Fruit fly (Drosophila melanogaster): ENCODE results near the gene CG15465.

The CG15465 gene

dm6 chrX:5085964-5086707 lies 577 bp downstream of the CG15465 start (continued):
- TF ChIP-seq CG3281 (GFP tag; optimal IDR thresholded peaks at IDR 0.05) (peak; percentile 26), CG14710 (tag; optimal IDR thresholded peaks at IDR 0.05) (no peak), Lpt (GFP tag; optimal IDR thresholded peaks at IDR 0.05) (no peak), Rx (GFP tag; IDR thresholded peaks at IDR 0.05) (no peak), CG9797 (GFP tag; optimal IDR thresholded peaks at IDR 0.05) (no peak), ftz-f1 (GFP tag; optimal IDR thresholded peaks at IDR 0.05) (no peak), phol (tag; optimal IDR thresholded peaks at IDR 0.05) (peak; percentile 25), CG16813 (GFP tag; IDR thresholded peaks at IDR 0.05; ENCODE audit: partially characterized antibody) (no peak), klu (GFP tag; IDR thresholded peaks at IDR 0.05) (no peak), slou (GFP tag; optimal IDR thresholded peaks at IDR 0.05) (no peak), odd (GFP tag; optimal IDR thresholded peaks at IDR 0.05) (no peak), tna (GFP tag; IDR thresholded peaks at IDR 0.05; ENCODE audit: partially characterized antibody) (no peak), CG4328 (GFP tag; optimal IDR thresholded peaks at IDR 0.05) (no peak), CG17802 (tag; optimal IDR thresholded peaks at IDR 0.05) (no peak), run (tag; optimal IDR thresholded peaks at IDR 0.05) (no peak), bcd (GFP tag; optimal IDR thresholded peaks at IDR 0.05) (no peak), eve (GFP tag; optimal IDR thresholded peaks at IDR 0.05) (peak in 1 of 2 experiments; percentile 87), Gug (GFP tag; IDR thresholded peaks at IDR 0.05) (no peak), ara (GFP tag; IDR thresholded peaks at IDR 0.05) (no peak), sim (GFP tag; IDR thresholded peaks at IDR 0.05) (no peak), CG8388 (GFP tag; optimal IDR thresholded peaks at IDR 0.05) (no peak), CrebB (tag; optimal IDR thresholded peaks at IDR 0.05) (no peak)

dm6 chrX:5086724-5087660 lies 1.4 kb downstream of the CG15465 start:
- TF ChIP-seq E2f2 (GFP tag; IDR thresholded peaks at IDR 0.05) = 0 out of 2 replicates have a peak, but pooled peaks have one; percentile 15
- TF ChIP-seq CG9876 (GFP tag; optimal IDR thresholded peaks at IDR 0.05) = peak; percentile 13
- TF ChIP-seq CG10321 (GFP tag; IDR thresholded peaks at IDR 0.05) = no peak
- TF ChIP-seq ro (GFP tag; IDR thresholded peaks at IDR 0.05) = no peak
- TF ChIP-seq unpg (GFP tag; optimal IDR thresholded peaks at IDR 0.05) = peak; percentile 65
- no peak for TF ChIP-seq Atf3 (GFP tag; optimal IDR thresholded peaks at IDR 0.05)
- peak; percentile 63 for TF ChIP-seq lab (GFP tag; optimal IDR thresholded peaks at IDR 0.05)
- peak; percentile 74 for TF ChIP-seq phol (tag; optimal IDR thresholded peaks at IDR 0.05)
- peak; percentile 12 for TF ChIP-seq Hand (GFP tag; optimal IDR thresholded peaks at IDR 0.05)
- no peak for TF ChIP-seq cas (GFP tag; IDR thresholded peaks at IDR 0.05)
- no peak for TF ChIP-seq CG7928 (GFP tag; optimal IDR thresholded peaks at IDR 0.05)
- TF ChIP-seq CG8924 (tag; optimal IDR thresholded peaks at IDR 0.05) = peak; percentile 71
- peak; percentile 77 for TF ChIP-seq dmrt99B (tag; optimal IDR thresholded peaks at IDR 0.05)
- TF ChIP-seq Mes4 (GFP tag; optimal IDR thresholded peaks at IDR 0.05) = peak; percentile 20
- TF ChIP-seq Gug (GFP tag; IDR thresholded peaks at IDR 0.05) = no peak
- TF ChIP-seq CG13775 (GFP tag; optimal IDR thresholded peaks at IDR 0.05) = peak; percentile 64
- no peak for TF ChIP-seq dm (GFP tag; optimal IDR thresholded peaks at IDR 0.05)
- TF ChIP-seq stwl (tag; optimal IDR thresholded peaks at IDR 0.05) = no peak
- no peak; the same call in 1 of the 2 replicates for TF ChIP-seq CG10366 (GFP tag; IDR thresholded peaks at IDR 0.05)
- no peak for TF ChIP-seq CG6175 (GFP tag; IDR thresholded peaks at IDR 0.05)
- no peak for TF ChIP-seq CG1792 (GFP tag; optimal IDR thresholded peaks at IDR 0.05)
- peak; percentile 40 for TF ChIP-seq nau (GFP tag; optimal IDR thresholded peaks at IDR 0.05)
- TF ChIP-seq CG31365 (tag; optimal IDR thresholded peaks at IDR 0.05) = no peak
- no peak for TF ChIP-seq zen (tag; optimal IDR thresholded peaks at IDR 0.05)
- peak; percentile 11 for TF ChIP-seq psq (GFP tag; optimal IDR thresholded peaks at IDR 0.05)
- no peak for TF ChIP-seq Doc2 (GFP tag; IDR thresholded peaks at IDR 0.05)
- TF ChIP-seq HLH4C (GFP tag; IDR thresholded peaks at IDR 0.05; ENCODE audit: partially characterized antibody) = no peak
